Worm (Caenorhabditis elegans) whole organism, L4 larva: ENCODE data around the gene sma-2.

Experiments
- D1046.2 ChIP-seq: fragments of 200-800 bp; sonication (Bioruptor generic); IDR thresholded peaks from 2 replicates; pipeline ENCODE4 v1.3.6; 2022; ENCODE audit warnings: missing genetic modification characterization, missing compliant biosample characterization
- F10B5.3 ChIP-seq: sonication (generic microtip); optimal IDR thresholded peaks from 2 replicates; lab custom pipeline; 2016; ENCODE audit warnings: mild to moderate bottlenecking, missing genetic modification characterization, missing compliant biosample characterization
- F26F4.8 ChIP-seq: fragments of 200-800 bp; sonication (Bioruptor generic); conservative IDR thresholded peaks from 2 replicates; pipeline ENCODE4 v1.3.6; 2022; ENCODE audit warnings: missing genetic modification characterization, missing compliant biosample characterization
- F44E2.7 ChIP-seq: fragments of 200-800 bp; sonication (Bioruptor generic); IDR thresholded peaks from 2 replicates; pipeline ENCODE4 v2.1.2; 2022; ENCODE audit warnings: missing genetic modification characterization, missing compliant biosample characterization
- T26A8.4 ChIP-seq: fragments of 200-800 bp; sonication (Bioruptor generic); IDR thresholded peaks from 2 replicates; pipeline ENCODE4 v1.3.6; 2022; ENCODE audit warnings: missing genetic modification characterization, missing compliant biosample characterization
- Y105C5A.15 ChIP-seq: fragments of 200-800 bp; sonication (Bioruptor generic); IDR thresholded peaks from 2 replicates; pipeline ENCODE4 v1.3.6; 2022; ENCODE audit warnings: missing genetic modification characterization, missing compliant biosample characterization
- Y48G9A.11 ChIP-seq: fragments of 200-800 bp; sonication (Bioruptor generic); IDR thresholded peaks from 2 replicates; pipeline ENCODE4 v1.3.6; 2022; ENCODE audit warnings: missing genetic modification reagents, missing genetic modification characterization, missing compliant biosample characterization
- Y75B8A.6 ChIP-seq: fragments of 200-800 bp; sonication (Bioruptor generic); IDR thresholded peaks from 2 replicates; pipeline ENCODE4 v1.3.6; 2022; ENCODE audit warnings: missing genetic modification reagents, missing genetic modification characterization, missing compliant biosample characterization
- ZK546.5 ChIP-seq, 2 experiments: sonication (generic microtip); optimal IDR thresholded peaks; 2 replicates each; lab custom pipeline; 2017; ENCODE audit warnings: missing biosample characterization in 2 of 2, missing genetic modification characterization in 2 of 2
- ama-1 ChIP-seq: fragments of 150-350 bp; optimal IDR thresholded peaks from 2 replicates; lab custom pipeline; 2014; ENCODE audit warnings: inconsistent platforms, mixed read lengths
- ceh-20 ChIP-seq: fragments of 200-800 bp; sonication (Bioruptor generic); IDR thresholded peaks from 2 replicates; pipeline ENCODE4 v1.3.6; 2022; ENCODE audit warnings: missing genetic modification reagents, missing genetic modification characterization, missing compliant biosample characterization
- ceh-32 ChIP-seq: sonication (generic microtip); optimal IDR thresholded peaks from 2 replicates; lab custom pipeline; 2016; ENCODE audit warnings: mild to moderate bottlenecking, missing genetic modification characterization, missing compliant biosample characterization; ENCODE audit not compliant: poor library complexity
- ceh-44 ChIP-seq: fragments of 200-800 bp; sonication (Bioruptor generic); IDR thresholded peaks from 2 replicates; pipeline ENCODE4 v1.3.6; 2022; ENCODE audit warnings: missing genetic modification reagents, missing genetic modification characterization, missing compliant biosample characterization
- ces-1 ChIP-seq: fragments of 150-350 bp; sonication (generic microtip); optimal IDR thresholded peaks from 4 replicates; lab custom pipeline; 2014; ENCODE audit warnings: missing biosample characterization, missing genetic modification reagents, missing genetic modification characterization
- ctbp-1 ChIP-seq: fragments of 200-800 bp; sonication (Bioruptor generic); IDR thresholded peaks from 2 replicates; pipeline ENCODE4 v1.3.6; 2022; ENCODE audit warnings: missing genetic modification reagents, missing genetic modification characterization, missing compliant biosample characterization
- daf-12 ChIP-seq: fragments of 150-350 bp; optimal IDR thresholded peaks from 2 replicates; lab custom pipeline; 2014; ENCODE audit warnings: missing biosample characterization, missing genetic modification reagents, missing genetic modification characterization
- daf-19 ChIP-seq: fragments of 200-800 bp; sonication (Bioruptor generic); conservative IDR thresholded peaks from 2 replicates; pipeline ENCODE4 v1.3.6; 2022; ENCODE audit warnings: missing genetic modification characterization, missing compliant biosample characterization
- daf-8 ChIP-seq: fragments of 200-800 bp; sonication (Bioruptor generic); IDR thresholded peaks from 2 replicates; pipeline ENCODE4 v1.3.6; 2022; ENCODE audit warnings: missing genetic modification characterization, missing compliant biosample characterization
- dmd-6 ChIP-seq: fragments of 200-800 bp; sonication (Bioruptor generic); IDR thresholded peaks from 2 replicates; pipeline ENCODE4 v1.3.6; 2022; ENCODE audit warnings: missing genetic modification reagents, missing genetic modification characterization, missing compliant biosample characterization
- dmd-8 ChIP-seq: fragments of 200-800 bp; sonication (Bioruptor generic); IDR thresholded peaks from 2 replicates; pipeline ENCODE4 v1.3.6; 2022; ENCODE audit warnings: missing genetic modification characterization, missing compliant biosample characterization
- dpl-1 ChIP-seq: fragments of 150-350 bp; optimal IDR thresholded peaks from 2 replicates; lab custom pipeline; 2014; ENCODE audit warnings: missing biosample characterization, missing genetic modification reagents, missing genetic modification characterization
- duxl-1 ChIP-seq: sonication (generic microtip); optimal IDR thresholded peaks from 2 replicates; lab custom pipeline; 2016; ENCODE audit warnings: mild to moderate bottlenecking, missing genetic modification characterization, moderate library complexity, missing compliant biosample characterization; ENCODE audit not compliant: poor library complexity
- hlh-30 ChIP-seq: sonication (generic microtip); optimal IDR thresholded peaks from 2 replicates; lab custom pipeline; 2017; ENCODE audit warnings: antibody characterized with exemption, mild to moderate bottlenecking, missing genetic modification characterization, missing compliant biosample characterization; ENCODE audit not compliant: insufficient read depth
- hmg-1.1 ChIP-seq: fragments of 200-800 bp; sonication (Bioruptor generic); IDR thresholded peaks from 2 replicates; pipeline ENCODE4 v1.3.6; 2022; ENCODE audit warnings: missing genetic modification reagents, missing genetic modification characterization, missing compliant biosample characterization
- lim-7 ChIP-seq: fragments of 200-800 bp; sonication (Bioruptor generic); IDR thresholded peaks from 2 replicates; pipeline ENCODE4 v1.3.6; 2022; ENCODE audit warnings: missing genetic modification characterization, missing compliant biosample characterization
- lin-1 ChIP-seq: fragments of 200-800 bp; sonication (Bioruptor generic); IDR thresholded peaks from 2 replicates; pipeline ENCODE4 v1.3.6; 2022; ENCODE audit warnings: missing genetic modification reagents, missing genetic modification characterization, missing compliant biosample characterization
- lin-13 ChIP-seq: fragments of 150-350 bp; optimal IDR thresholded peaks from 2 replicates; lab custom pipeline; 2014; ENCODE audit warnings: missing biosample characterization, missing genetic modification reagents, missing genetic modification characterization
- lin-38 ChIP-seq: fragments of 200-800 bp; sonication (Bioruptor generic); IDR thresholded peaks from 2 replicates; pipeline ENCODE4 v1.3.6; 2022; ENCODE audit warnings: missing genetic modification reagents, missing genetic modification characterization, missing compliant biosample characterization
- lsy-2 ChIP-seq, 2 experiments: fragments of 150-350 bp in 1 of 2; sonication (generic microtip) in 1 of 2; optimal IDR thresholded peaks; 2 replicates each; lab custom pipeline; 2014 to 2017; ENCODE audit warnings: missing biosample characterization in 2 of 2, missing genetic modification characterization in 2 of 2
- mdl-1 ChIP-seq, 2 experiments: fragments of 150-350 bp in 1 of 2; sonication (generic microtip) in 1 of 2; optimal IDR thresholded peaks; 2 replicates each; lab custom pipeline; 2014 to 2017; ENCODE audit warnings: missing biosample characterization in 2 of 2, missing genetic modification characterization in 2 of 2
- mdt-29 ChIP-seq: fragments of 200-800 bp; sonication (Bioruptor generic); IDR thresholded peaks from 2 replicates; pipeline ENCODE4 v1.3.6; 2022; ENCODE audit warnings: missing genetic modification reagents, missing genetic modification characterization, missing compliant biosample characterization
- mes-2 ChIP-seq: sonication (generic microtip); optimal IDR thresholded peaks from 2 replicates; lab custom pipeline; 2016; ENCODE audit warnings: missing genotype, mild to moderate bottlenecking, missing genetic modification characterization, missing compliant biosample characterization; ENCODE audit not compliant: poor library complexity, severe bottlenecking
- mxl-2 ChIP-seq: fragments of 200-800 bp; sonication (Bioruptor generic); conservative IDR thresholded peaks from 2 replicates; pipeline ENCODE4 v1.3.6; 2022; ENCODE audit warnings: missing genetic modification reagents, missing genetic modification characterization, missing compliant biosample characterization
- nhr-102 ChIP-seq: sonication (generic microtip); optimal IDR thresholded peaks from 2 replicates; lab custom pipeline; 2016; ENCODE audit warnings: mild to moderate bottlenecking, missing genetic modification characterization, moderate library complexity, missing compliant biosample characterization
- nhr-11 ChIP-seq: fragments of 150-350 bp; optimal IDR thresholded peaks from 2 replicates; lab custom pipeline; 2014; ENCODE audit warnings: missing biosample characterization, missing genetic modification characterization
- nhr-237 ChIP-seq: sonication (generic microtip); optimal IDR thresholded peaks from 2 replicates; lab custom pipeline; 2017; ENCODE audit warnings: missing biosample characterization, missing genetic modification characterization
- nhr-25 ChIP-seq: sonication (generic microtip); optimal IDR thresholded peaks from 2 replicates; lab custom pipeline; 2017; ENCODE audit warnings: missing genetic modification characterization, mild to moderate bottlenecking, missing compliant biosample characterization, antibody characterized with exemption, moderate library complexity, borderline replicate concordance; ENCODE audit not compliant: insufficient read depth
- nhr-48 ChIP-seq: sonication (generic microtip); optimal IDR thresholded peaks from 2 replicates; lab custom pipeline; 2016; ENCODE audit warnings: mild to moderate bottlenecking, missing genetic modification characterization, missing compliant biosample characterization
- php-3 ChIP-seq: fragments of 200-800 bp; sonication (Bioruptor generic); IDR thresholded peaks from 2 replicates; pipeline ENCODE4 v1.3.6; 2022; ENCODE audit warnings: missing genetic modification reagents, missing genetic modification characterization, missing compliant biosample characterization
- pqm-1 ChIP-seq: sonication (generic microtip); optimal IDR thresholded peaks from 2 replicates; lab custom pipeline; 2017; ENCODE audit warnings: missing biosample characterization, missing genetic modification characterization
- rbr-2 ChIP-seq: sonication (generic microtip); optimal IDR thresholded peaks from 2 replicates; lab custom pipeline; 2016; ENCODE audit warnings: missing genotype, missing genetic modification characterization, missing compliant biosample characterization
- sdz-12 ChIP-seq: fragments of 200-800 bp; sonication (Bioruptor generic); optimal IDR thresholded peaks from 2 replicates; lab custom pipeline; 2018; ENCODE audit warnings: mild to moderate bottlenecking, missing genetic modification characterization, missing compliant biosample characterization
- set-16 ChIP-seq: fragments of 200-800 bp; sonication (Bioruptor generic); IDR thresholded peaks from 2 replicates; pipeline ENCODE4 v1.3.6; 2022; ENCODE audit warnings: missing genetic modification reagents, missing genetic modification characterization, missing compliant biosample characterization
- skn-1 ChIP-seq: fragments of 150-350 bp; optimal IDR thresholded peaks from 2 replicates; lab custom pipeline; 2014; ENCODE audit warnings: missing biosample characterization, missing genetic modification characterization
- snpc-4 ChIP-seq: fragments of 150-350 bp; optimal IDR thresholded peaks from 2 replicates; lab custom pipeline; 2014; ENCODE audit warnings: missing biosample characterization, missing genetic modification characterization
- spr-1 ChIP-seq: sonication (generic microtip); optimal IDR thresholded peaks from 2 replicates; lab custom pipeline; 2016; ENCODE audit warnings: mild to moderate bottlenecking, missing genetic modification characterization, missing compliant biosample characterization
- spr-3 ChIP-seq: fragments of 200-800 bp; sonication (Bioruptor generic); optimal IDR thresholded peaks from 2 replicates; lab custom pipeline; 2018; ENCODE audit warnings: mild to moderate bottlenecking, missing genetic modification characterization, missing compliant biosample characterization
- unc-130 ChIP-seq: sonication (generic microtip); optimal IDR thresholded peaks from 2 replicates; lab custom pipeline; 2016; ENCODE audit warnings: missing genetic modification reagents, missing genetic modification characterization, missing compliant biosample characterization
- unc-39 ChIP-seq: sonication (generic microtip); optimal IDR thresholded peaks from 2 replicates; lab custom pipeline; 2017; ENCODE audit warnings: missing biosample characterization, missing genetic modification characterization
- zag-1 ChIP-seq: fragments of 150-350 bp; optimal IDR thresholded peaks from 2 replicates; lab custom pipeline; 2014; ENCODE audit warnings: missing biosample characterization, missing genetic modification characterization
- zfp-3 ChIP-seq: fragments of 200-800 bp; sonication (Bioruptor generic); conservative IDR thresholded peaks from 2 replicates; pipeline ENCODE4 v1.3.6; 2022; ENCODE audit warnings: missing genetic modification reagents, missing genetic modification characterization, missing compliant biosample characterization
- zip-11 ChIP-seq: fragments of 200-800 bp; sonication (Bioruptor generic); IDR thresholded peaks from 2 replicates; pipeline ENCODE4 v1.3.6; 2022; ENCODE audit warnings: missing genetic modification characterization, missing compliant biosample characterization

Gene sma-2

ce11 chrIII:8785426-8785825, 35.9 kb downstream of the sma-2 start (continued):
- TF ChIP-seq ama-1 (lab: Kevin White, UChicago) (no peak), unc-39 (tag; lab: Kevin White, UChicago) (no peak), mes-2 (tag; lab: Kevin White, UChicago) (peak; percentile 29), daf-12 (tag; lab: Kevin White, UChicago) (no peak), skn-1 (tag; lab: Kevin White, UChicago) (no peak), nhr-11 (tag; lab: Kevin White, UChicago) (peak; percentile 64), mdt-29 (GFP tag; lab: Robert Waterston, UW) (no peak), daf-8 (no peak), lsy-2 (tag; optimal IDR thresholded peaks at IDR 0.05; lab: Kevin White, UChicago) (peak in 1 of 2 experiments; percentile 63), sdz-12 (GFP tag; lab: Kevin White, UChicago) (no peak), pqm-1 (tag; lab: Kevin White, UChicago) (no peak), ZK546.5 (tag; optimal IDR thresholded peaks at IDR 0.05; lab: Kevin White, UChicago) (no peak), php-3 (no peak), dmd-6 (peak; percentile 81), zip-11 (GFP tag; lab: Robert Waterston, UW) (no peak), ceh-44 (GFP tag; lab: Robert Waterston, UW) (no peak), spr-1 (no peak), spr-3 (GFP tag; lab: Kevin White, UChicago) (no peak), hmg-1.1 (GFP tag; lab: Robert Waterston, UW) (peak; percentile 56), mxl-2 (GFP tag; lab: Robert Waterston, UW) (no peak), nhr-48 (tag; lab: Kevin White, UChicago) (no peak), T26A8.4 (GFP tag; lab: Robert Waterston, UW) (no peak), lin-13 (GFP tag; lab: Kevin White, UChicago) (no peak), ceh-20 (GFP tag; lab: Robert Waterston, UW) (peak; percentile 76; the same call in 1 of the 2 replicates), snpc-4 (no peak), duxl-1 (tag; lab: Kevin White, UChicago) (peak; percentile 22), mdl-1 (tag; optimal IDR thresholded peaks at IDR 0.05; lab: Kevin White, UChicago) (peak; percentile 2 to 95), rbr-2 (peak; percentile 38), lin-38 (GFP tag; lab: Robert Waterston, UW) (no peak), ces-1 (GFP tag; lab: Kevin White, UChicago) (no peak), F26F4.8 (GFP tag; lab: Robert Waterston, UW) (no peak), nhr-102 (tag; lab: Kevin White, UChicago) (no peak), lin-1 (GFP tag; lab: Robert Waterston, UW) (no peak), F44E2.7 (GFP tag; lab: Robert Waterston, UW) (peak; percentile 64; the same call in 1 of the 2 replicates), hlh-30 (peak; percentile 92), set-16 (GFP tag; lab: Robert Waterston, UW) (no peak), zag-1 (tag; lab: Kevin White, UChicago) (no peak), D1046.2 (GFP tag; lab: Robert Waterston, UW) (no peak), zfp-3 (GFP tag; lab: Robert Waterston, UW) (no peak), dpl-1 (GFP tag; lab: Kevin White, UChicago) (peak; percentile 31), ctbp-1 (GFP tag; lab: Robert Waterston, UW) (no peak), Y48G9A.11 (GFP tag; lab: Robert Waterston, UW) (no peak), F10B5.3 (no peak), nhr-237 (no peak), unc-130 (no peak), Y75B8A.6 (GFP tag; lab: Robert Waterston, UW) (no peak), ceh-32 (tag; lab: Kevin White, UChicago) (no peak), daf-19 (no peak), nhr-25 (no peak), lim-7 (no peak), Y105C5A.15 (GFP tag; lab: Robert Waterston, UW) (no peak), dmd-8 (GFP tag; lab: Robert Waterston, UW) (no peak)
